Fruit fly (Drosophila melanogaster) whole organism, adult: ENCODE results near the gene RpS9.

Source experiments
- CG11617 ChIP-seq: fragments of 200-800 bp; sonication (Bioruptor generic); optimal IDR thresholded peaks from 2 replicates; lab custom pipeline; 2017; ENCODE audit warnings: mild to moderate bottlenecking, missing biosample characterization, missing genetic modification reagents, missing genetic modification characterization
- CG12768 ChIP-seq: fragments of 200-800 bp; sonication (Bioruptor generic); optimal IDR thresholded peaks from 2 replicates; lab custom pipeline; 2017; ENCODE audit warnings: missing biosample characterization, missing genetic modification characterization, mild to moderate bottlenecking, moderate library complexity, missing genetic modification reagents
- CG7045 ChIP-seq: fragments of 200-800 bp; sonication (Bioruptor generic); optimal IDR thresholded peaks from 2 replicates; lab custom pipeline; 2017; ENCODE audit warnings: missing biosample characterization, mild to moderate bottlenecking, missing genetic modification characterization
- CG7101 ChIP-seq: fragments of 200-800 bp; sonication (Bioruptor generic); optimal IDR thresholded peaks from 2 replicates; lab custom pipeline; 2018; ENCODE audit warnings: missing biosample characterization, mild to moderate bottlenecking, missing genetic modification characterization, moderate library complexity
- Clk ChIP-seq: fragments of 200-800 bp; sonication (Bioruptor generic); optimal IDR thresholded peaks from 2 replicates; lab custom pipeline; 2017; ENCODE audit warnings: missing biosample characterization, missing genetic modification characterization
- Crg-1 ChIP-seq: fragments of 200-800 bp; sonication (Bioruptor generic); optimal IDR thresholded peaks from 2 replicates; lab custom pipeline; 2016; ENCODE audit warnings: missing biosample characterization, missing genetic modification characterization
- Hr96 ChIP-seq: fragments of 200-800 bp; sonication (Bioruptor generic); optimal IDR thresholded peaks from 2 replicates; lab custom pipeline; 2016; ENCODE audit warnings: missing biosample characterization, missing genetic modification characterization
- Mnt ChIP-seq: fragments of 200-800 bp; sonication (Bioruptor generic); optimal IDR thresholded peaks from 2 replicates; lab custom pipeline; 2016; ENCODE audit warnings: missing biosample characterization, mild to moderate bottlenecking, missing genetic modification characterization
- bab1 ChIP-seq: fragments of 200-800 bp; sonication (Bioruptor generic); optimal IDR thresholded peaks from 3 replicates; lab custom pipeline; 2019; ENCODE audit warnings: missing biosample characterization, mild to moderate bottlenecking, missing genetic modification characterization, moderate library complexity
- kay ChIP-seq: fragments of 200-800 bp; sonication (Bioruptor generic); peaks from one replicate; lab custom pipeline; 2016; ENCODE audit warnings: missing biosample characterization, missing genetic modification characterization, borderline replicate concordance
- ovo ChIP-seq: fragments of 200-800 bp; sonication (Bioruptor generic); optimal IDR thresholded peaks from 2 replicates; lab custom pipeline; 2016; ENCODE audit warnings: missing biosample characterization, missing genetic modification characterization
- toe ChIP-seq: fragments of 200-800 bp; sonication (Bioruptor generic); optimal IDR thresholded peaks from 2 replicates; lab custom pipeline; 2016; ENCODE audit warnings: missing biosample characterization, missing genetic modification characterization

DNA sequence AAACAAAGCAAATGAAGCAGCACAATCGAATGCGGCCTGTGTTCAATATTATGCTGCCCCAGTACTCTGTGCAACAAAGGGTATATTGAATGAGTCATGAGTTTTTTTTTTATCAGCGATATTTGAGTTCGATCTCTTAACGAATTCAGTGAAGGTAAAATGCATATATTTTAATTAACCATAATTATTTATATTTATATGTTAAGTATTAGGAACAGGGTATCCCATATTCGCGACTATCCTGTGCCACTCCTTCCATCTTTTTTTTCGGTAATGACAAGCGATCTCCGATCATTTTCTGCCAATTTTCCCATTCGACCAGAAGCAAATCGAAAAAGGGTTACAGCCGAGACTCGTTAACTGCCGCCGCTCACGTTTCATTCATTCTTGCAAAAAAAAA, 47.7 kb upstream of the RpS9 start:
- TF ChIP-seq CG12768 (GFP tag; lab: Kevin White, UChicago), result no peak
- TF ChIP-seq Mnt (GFP tag; lab: Kevin White, UChicago), result no peak
- no peak for TF ChIP-seq Crg-1 (GFP tag; lab: Kevin White, UChicago)
- no peak for TF ChIP-seq CG7045 (GFP tag; lab: Kevin White, UChicago)
- TF ChIP-seq toe, result no peak
- TF ChIP-seq bab1 (GFP tag; lab: Kevin White, UChicago), result no peak
- TF ChIP-seq CG11617 (GFP tag; lab: Kevin White, UChicago), result no peak
- no peak for TF ChIP-seq ovo
- TF ChIP-seq kay (GFP tag; lab: Kevin White, UChicago), result no peak
- no peak for TF ChIP-seq Hr96 (GFP tag; lab: Kevin White, UChicago)
- TF ChIP-seq Clk (GFP tag; lab: Kevin White, UChicago), result no peak
- TF ChIP-seq CG7101 (tag; lab: Kevin White, UChicago), result no peak
